Worm (Caenorhabditis elegans) whole organism, early embryonic: ENCODE results near the gene F49F1.15.

Experiments
- F13C5.2 ChIP-seq: sonication (generic microtip); optimal IDR thresholded peaks from 2 replicates; lab custom pipeline; 2017; ENCODE audit warnings: mild to moderate bottlenecking, missing genetic modification characterization, inconsistent platforms, missing compliant biosample characterization
- aly-1 ChIP-seq: sonication (generic microtip); optimal IDR thresholded peaks from 2 replicates; lab custom pipeline; 2016; ENCODE audit warnings: missing genetic modification characterization, missing compliant biosample characterization
- ama-1 ChIP-seq: fragments of 150-350 bp; optimal IDR thresholded peaks from 2 replicates; lab custom pipeline; 2014
- flt-1 ChIP-seq: fragments of 200-800 bp; sonication (Bioruptor generic); IDR thresholded peaks from 2 replicates; pipeline ENCODE4 v1.3.6; 2022; ENCODE audit warnings: missing genetic modification characterization, missing compliant biosample characterization
- hmbx-1 ChIP-seq: sonication (generic microtip); optimal IDR thresholded peaks from 2 replicates; lab custom pipeline; 2016; ENCODE audit warnings: mild to moderate bottlenecking, missing genetic modification characterization, missing compliant biosample characterization
- scrt-1 ChIP-seq: fragments of 200-800 bp; sonication (Bioruptor generic); IDR thresholded peaks from 2 replicates; pipeline ENCODE4 v1.3.6; 2022; ENCODE audit warnings: missing genetic modification characterization, missing compliant biosample characterization

DNA sequence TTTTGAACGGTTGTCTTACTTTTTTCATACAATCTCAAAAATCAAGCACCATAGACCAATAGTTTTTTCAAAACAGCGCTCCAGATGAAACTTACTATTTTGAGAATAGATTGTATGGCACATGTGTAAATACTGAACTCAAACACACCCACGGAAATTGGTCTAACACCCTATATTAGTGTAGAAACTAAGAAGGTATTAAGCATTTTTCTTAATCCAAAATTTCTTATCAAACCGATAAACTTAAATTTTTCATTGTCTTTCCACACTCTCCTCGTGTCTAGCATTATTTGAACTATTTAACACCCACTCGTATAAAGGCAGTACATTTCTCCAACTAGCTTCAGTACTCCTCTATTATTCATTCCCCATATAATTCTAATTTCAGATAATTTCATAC, 35.7 kb upstream of the F49F1.15 start:
- TF ChIP-seq hmbx-1 (tag; lab: Kevin White, UChicago) (no peak), ama-1 (lab: Kevin White, UChicago) (no peak), flt-1 (no peak), aly-1 (tag; lab: Kevin White, UChicago) (no peak), F13C5.2 (tag; lab: Kevin White, UChicago) (no peak), scrt-1 (GFP tag; lab: Robert Waterston, UW) (no peak)
